Worm (Caenorhabditis elegans): ENCODE results near the gene mip-2.

The mip-2 gene

ce11 chrV:13625517-13626097 lies 46.2 kb downstream of the mip-2 start, which contains the start of the genes nduv-2 and F53F4.12:
Gene nduv-2 (minus strand): TSS chrV:13625567.
Gene F53F4.12 (plus strand): TSS chrV:13626047.
- TF ChIP-seq aha-1 (tag; optimal IDR thresholded peaks at IDR 0.05) (no peak), grh-1 (GFP tag; IDR thresholded peaks at IDR 0.05) (no peak), unc-98 (GFP tag; IDR thresholded peaks at IDR 0.05) (no peak), jun-1 (tag; optimal IDR thresholded peaks at IDR 0.05) (no peak), nhr-237 (tag; optimal IDR thresholded peaks at IDR 0.05) (no peak), ztf-11 (tag; optimal IDR thresholded peaks at IDR 0.05) (no peak), unc-130 (tag; optimal IDR thresholded peaks at IDR 0.05) (no peak), C16A3.4 (tag; optimal IDR thresholded peaks at IDR 0.05) (peak; percentile 20), nhr-77 (tag; optimal IDR thresholded peaks at IDR 0.05) (no peak), nhr-84 (tag; optimal IDR thresholded peaks at IDR 0.05) (no peak), nhr-47 (tag; optimal IDR thresholded peaks at IDR 0.05) (peak; percentile 1), unc-86 (tag; optimal IDR thresholded peaks at IDR 0.05) (no peak), ceh-82 (tag; optimal IDR thresholded peaks at IDR 0.05) (peak in 1 of 3 experiments; percentile 51), pax-3 (tag; optimal IDR thresholded peaks at IDR 0.05) (no peak), ceh-8 (GFP tag; optimal IDR thresholded peaks at IDR 0.05) (no peak), hlh-4 (tag; optimal IDR thresholded peaks at IDR 0.05) (no peak), nhr-71 (tag; optimal IDR thresholded peaks at IDR 0.05) (peak; percentile 16), nhr-12 (tag; optimal IDR thresholded peaks at IDR 0.05) (no peak), C34B4.2 (tag; optimal IDR thresholded peaks at IDR 0.05) (no peak), tlp-1 (tag; optimal IDR thresholded peaks at IDR 0.05) (no peak), sox-4 (tag; optimal IDR thresholded peaks at IDR 0.05) (no peak), lin-15B (tag; optimal IDR thresholded peaks at IDR 0.05) (peak; percentile 48), tbx-2 (tag; optimal IDR thresholded peaks at IDR 0.05) (peak; percentile 19), fos-1 (tag; optimal IDR thresholded peaks at IDR 0.05) (no peak), lin-39 (tag; optimal IDR thresholded peaks at IDR 0.05) (no peak), fkh-8 (tag; optimal IDR thresholded peaks at IDR 0.05) (no peak), dsc-1 (tag; optimal IDR thresholded peaks at IDR 0.05) (no peak), mep-1 (tag; optimal IDR thresholded peaks at IDR 0.05) (no peak), unc-30 (tag; optimal IDR thresholded peaks at IDR 0.05) (no peak), blmp-1 (tag; optimal IDR thresholded peaks at IDR 0.05) (peak; percentile 47), efl-3 (GFP tag; optimal IDR thresholded peaks at IDR 0.05) (no peak), ces-1 (GFP tag; optimal IDR thresholded peaks at IDR 0.05) (no peak), ets-5 (GFP tag; IDR thresholded peaks at IDR 0.05) (no peak), pag-3 (tag; optimal IDR thresholded peaks at IDR 0.05; ENCODE audit: borderline replicate concordance, insufficient read depth) (no peak), efl-1 (optimal IDR thresholded peaks at IDR 0.05) (peak; percentile 47 to 49), efl-1 (GFP tag; optimal IDR thresholded peaks at IDR 0.05 in 1 of 2) (peak; percentile 30 to 95), snpc-4 (tag; optimal IDR thresholded peaks at IDR 0.05) (no peak), zag-1 (tag; optimal IDR thresholded peaks at IDR 0.05) (no peak), mab-9 (GFP tag; IDR thresholded peaks at IDR 0.05) (no peak), irx-1 (tag; optimal IDR thresholded peaks at IDR 0.05) (no peak), skn-1 (tag; optimal IDR thresholded peaks at IDR 0.05) (peak; percentile 10), ceh-88 (GFP tag; IDR thresholded peaks at IDR 0.05) (no peak), swsn-7 (tag; optimal IDR thresholded peaks at IDR 0.05) (no peak), lin-14 (GFP tag; optimal IDR thresholded peaks at IDR 0.05) (no peak), lir-3 (tag; optimal IDR thresholded peaks at IDR 0.05; ENCODE audit: poor library complexity) (peak; percentile 13), mdl-1 (tag; optimal IDR thresholded peaks at IDR 0.05) (no peak), ztf-4 (tag; optimal IDR thresholded peaks at IDR 0.05) (no peak), dpl-1 (GFP tag; optimal IDR thresholded peaks at IDR 0.05) (peak; percentile 7 to 71 (median 59)), nhr-85 (tag) (no peak), rnt-1 (tag; optimal IDR thresholded peaks at IDR 0.05) (peak; percentile 67), Y116A8C.19 (tag; optimal IDR thresholded peaks at IDR 0.05; ENCODE audit: borderline replicate concordance) (no peak), hpl-2 (GFP tag; optimal IDR thresholded peaks at IDR 0.05) (no peak), lin-13 (GFP tag; optimal IDR thresholded peaks at IDR 0.05) (no peak), mef-2 (tag; optimal IDR thresholded peaks at IDR 0.05) (no peak)

Data from whole organism, L1 larva.